Worm (Caenorhabditis elegans) whole organism, late embryonic: Measurements from ENCODE around the gene B0222.11.

ENCODE experiments used
- C08G9.2 ChIP-seq: sonication (generic microtip); optimal IDR thresholded peaks from 2 replicates; lab custom pipeline; 2016; ENCODE audit warnings: mild to moderate bottlenecking, missing genetic modification characterization, moderate library complexity, missing compliant biosample characterization
- F13H6.1 ChIP-seq: sonication (generic microtip); optimal IDR thresholded peaks from 2 replicates; lab custom pipeline; 2016; ENCODE audit warnings: missing genetic modification characterization, missing compliant biosample characterization
- K02D7.2 ChIP-seq: sonication (generic microtip); optimal IDR thresholded peaks from 2 replicates; lab custom pipeline; 2017; ENCODE audit warnings: mild to moderate bottlenecking, missing genetic modification characterization, missing compliant biosample characterization
- K09A11.1 ChIP-seq: sonication (generic microtip); optimal IDR thresholded peaks from 2 replicates; lab custom pipeline; 2017; ENCODE audit warnings: antibody characterized with exemption, mild to moderate bottlenecking, missing genetic modification characterization, missing compliant biosample characterization; ENCODE audit not compliant: insufficient read depth
- T23F11.4 ChIP-seq: fragments of 200-800 bp; sonication (Bioruptor generic); optimal IDR thresholded peaks from 2 replicates; lab custom pipeline; 2018; ENCODE audit warnings: mild to moderate bottlenecking, missing genetic modification characterization, missing compliant biosample characterization
- Y22D7AL.16 ChIP-seq: sonication (generic microtip); optimal IDR thresholded peaks from 2 replicates; lab custom pipeline; 2016; ENCODE audit warnings: missing genetic modification characterization, missing compliant biosample characterization
- ahr-1 ChIP-seq: sonication (generic microtip); optimal IDR thresholded peaks from 2 replicates; lab custom pipeline; 2016; ENCODE audit warnings: missing genetic modification characterization, missing compliant biosample characterization
- ceh-14 ChIP-seq: sonication (generic microtip); optimal IDR thresholded peaks from 2 replicates; lab custom pipeline; 2016; ENCODE audit warnings: missing genotype, missing genetic modification characterization, missing compliant biosample characterization
- ceh-18 ChIP-seq: sonication (generic microtip); optimal IDR thresholded peaks from 2 replicates; lab custom pipeline; 2016; ENCODE audit warnings: missing genetic modification characterization, missing compliant biosample characterization
- ceh-2 ChIP-seq: sonication (generic microtip); optimal IDR thresholded peaks from 2 replicates; lab custom pipeline; 2016; ENCODE audit warnings: missing genotype, missing genetic modification characterization, missing compliant biosample characterization
- ceh-22 ChIP-seq: sonication (generic microtip); optimal IDR thresholded peaks from 2 replicates; lab custom pipeline; 2017; ENCODE audit warnings: missing biosample characterization, missing genetic modification characterization
- ceh-34 ChIP-seq: sonication (generic microtip); optimal IDR thresholded peaks from 2 replicates; lab custom pipeline; 2016; ENCODE audit warnings: mild to moderate bottlenecking, missing genetic modification characterization, missing compliant biosample characterization
- ceh-45 ChIP-seq: fragments of 200-800 bp; sonication (Bioruptor generic); IDR thresholded peaks from 2 replicates; pipeline ENCODE4 v1.3.6; 2022; ENCODE audit warnings: missing genetic modification reagents, missing genetic modification characterization, missing compliant biosample characterization
- ceh-6 ChIP-seq: fragments of 200-800 bp; sonication (Bioruptor generic); optimal IDR thresholded peaks from 2 replicates; lab custom pipeline; 2018; ENCODE audit warnings: mild to moderate bottlenecking, missing genetic modification characterization, missing compliant biosample characterization
- ceh-9 ChIP-seq: sonication (generic microtip); optimal IDR thresholded peaks from 2 replicates; lab custom pipeline; 2016; ENCODE audit warnings: mild to moderate bottlenecking, missing genetic modification characterization, inconsistent platforms, missing compliant biosample characterization
- che-1 ChIP-seq: sonication (generic microtip); optimal IDR thresholded peaks from 2 replicates; lab custom pipeline; 2016; ENCODE audit warnings: mild to moderate bottlenecking, missing genetic modification characterization, missing compliant biosample characterization
- dmd-4 ChIP-seq: sonication (generic microtip); optimal IDR thresholded peaks from 2 replicates; lab custom pipeline; 2016; ENCODE audit warnings: borderline replicate concordance, missing genetic modification characterization, missing compliant biosample characterization
- dve-1 ChIP-seq: sonication (generic microtip); optimal IDR thresholded peaks from 2 replicates; lab custom pipeline; 2017; ENCODE audit warnings: antibody characterized with exemption, mild to moderate bottlenecking, missing genetic modification characterization, missing compliant biosample characterization
- elt-4 ChIP-seq: sonication (generic microtip); optimal IDR thresholded peaks from 2 replicates; lab custom pipeline; 2016; ENCODE audit warnings: missing genetic modification characterization, missing compliant biosample characterization
- eyg-1 ChIP-seq: sonication (generic microtip); optimal IDR thresholded peaks from 2 replicates; lab custom pipeline; 2016; ENCODE audit warnings: missing genotype, missing genetic modification characterization, missing compliant biosample characterization
- fax-1 ChIP-seq: sonication (generic microtip); optimal IDR thresholded peaks from 2 replicates; lab custom pipeline; 2016; ENCODE audit warnings: missing genotype, missing genetic modification characterization, missing compliant biosample characterization
- fkh-10 ChIP-seq: fragments of 150-350 bp; optimal IDR thresholded peaks from 2 replicates; lab custom pipeline; 2014; ENCODE audit warnings: missing biosample characterization, missing genetic modification reagents, missing genetic modification characterization
- hlh-13 ChIP-seq: fragments of 200-800 bp; sonication (Bioruptor generic); optimal IDR thresholded peaks from 2 replicates; lab custom pipeline; 2018; ENCODE audit warnings: mild to moderate bottlenecking, missing genetic modification characterization, missing compliant biosample characterization
- hlh-30 ChIP-seq: sonication (generic microtip); optimal IDR thresholded peaks from 2 replicates; lab custom pipeline; 2017; ENCODE audit warnings: antibody characterized with exemption, missing genetic modification characterization, missing compliant biosample characterization; ENCODE audit not compliant: insufficient read depth
- hlh-6 ChIP-seq: sonication (generic microtip); optimal IDR thresholded peaks from 2 replicates; lab custom pipeline; 2016; ENCODE audit warnings: missing genotype, missing genetic modification characterization, missing compliant biosample characterization
- hlh-8 ChIP-seq: sonication (generic microtip); optimal IDR thresholded peaks from 2 replicates; lab custom pipeline; 2016; ENCODE audit warnings: missing genotype, missing genetic modification characterization, missing compliant biosample characterization
- lin-11 ChIP-seq: fragments of 200-800 bp; sonication (Bioruptor generic); optimal IDR thresholded peaks from 2 replicates; lab custom pipeline; 2018; ENCODE audit warnings: mild to moderate bottlenecking, missing genetic modification characterization, missing compliant biosample characterization
- madf-2 ChIP-seq: sonication (generic microtip); optimal IDR thresholded peaks from 2 replicates; lab custom pipeline; 2017; ENCODE audit warnings: missing genetic modification characterization, missing compliant biosample characterization
- mec-3 ChIP-seq: sonication (generic microtip); optimal IDR thresholded peaks from 2 replicates; lab custom pipeline; 2016; ENCODE audit warnings: borderline replicate concordance, missing genetic modification characterization, missing compliant biosample characterization
- nfya-1 ChIP-seq: sonication (generic microtip); optimal IDR thresholded peaks from 2 replicates; lab custom pipeline; 2017; ENCODE audit warnings: missing genetic modification characterization, mild to moderate bottlenecking, missing compliant biosample characterization, antibody characterized with exemption, moderate library complexity
- nhr-232 ChIP-seq: sonication (generic microtip); optimal IDR thresholded peaks from 2 replicates; lab custom pipeline; 2016; ENCODE audit warnings: missing genetic modification characterization, missing compliant biosample characterization
- npax-4 ChIP-seq: sonication (generic microtip); optimal IDR thresholded peaks from 2 replicates; lab custom pipeline; 2016; ENCODE audit warnings: missing genetic modification characterization, missing compliant biosample characterization
- odd-2 ChIP-seq: sonication (generic microtip); optimal IDR thresholded peaks from 2 replicates; lab custom pipeline; 2017; ENCODE audit warnings: antibody characterized with exemption, mild to moderate bottlenecking, missing genetic modification characterization, missing compliant biosample characterization
- pat-9 ChIP-seq: fragments of 200-800 bp; sonication (Bioruptor generic); optimal IDR thresholded peaks from 2 replicates; lab custom pipeline; 2018; ENCODE audit warnings: mild to moderate bottlenecking, missing genetic modification characterization, moderate library complexity, missing compliant biosample characterization
- pqm-1 ChIP-seq: sonication (generic microtip); optimal IDR thresholded peaks from 2 replicates; lab custom pipeline; 2016; ENCODE audit warnings: missing genetic modification characterization, missing compliant biosample characterization
- ref-2 ChIP-seq: sonication (generic microtip); optimal IDR thresholded peaks from 2 replicates; lab custom pipeline; 2016; ENCODE audit warnings: missing genetic modification characterization, missing compliant biosample characterization
- rnt-1 ChIP-seq: sonication (generic microtip); optimal IDR thresholded peaks from 2 replicates; lab custom pipeline; 2016; ENCODE audit warnings: missing genetic modification characterization, missing compliant biosample characterization
- sox-2 ChIP-seq: fragments of 200-800 bp; sonication (Bioruptor generic); IDR thresholded peaks from 2 replicates; pipeline ENCODE4 v1.3.6; 2022; ENCODE audit warnings: missing genetic modification reagents, missing genetic modification characterization, missing compliant biosample characterization
- tbx-7 ChIP-seq: sonication (generic microtip); optimal IDR thresholded peaks from 2 replicates; lab custom pipeline; 2016; ENCODE audit warnings: missing genotype, missing genetic modification characterization, missing compliant biosample characterization
- ttx-3 ChIP-seq: sonication (generic microtip); optimal IDR thresholded peaks from 2 replicates; lab custom pipeline; 2016; ENCODE audit warnings: missing genetic modification reagents, missing genetic modification characterization, missing compliant biosample characterization
- unc-3 ChIP-seq, 2 experiments: fragments of 200-800 bp in 1 of 2; sonication (Bioruptor generic) in 1 of 2; sonication (generic microtip) in 1 of 2; conservative IDR thresholded peaks in 1 of 2; optimal IDR thresholded peaks in 1 of 2; 2 replicates each; pipeline versions ENCODE4 v1.3.6 to Lab custom; 2016 to 2022; ENCODE audit warnings: missing compliant biosample characterization in 2 of 2, missing genetic modification characterization in 2 of 2, missing genetic modification reagents in 1 of 2
- unc-42 ChIP-seq: sonication (generic microtip); optimal IDR thresholded peaks from 2 replicates; lab custom pipeline; 2016; ENCODE audit warnings: missing genotype, missing genetic modification characterization, missing compliant biosample characterization
- unc-55 ChIP-seq: sonication (generic microtip); optimal IDR thresholded peaks from 2 replicates; lab custom pipeline; 2017; ENCODE audit warnings: missing biosample characterization, missing genetic modification reagents, missing genetic modification characterization
- ztf-16 ChIP-seq: sonication (generic microtip); optimal IDR thresholded peaks from 2 replicates; lab custom pipeline; 2017; ENCODE audit warnings: missing genetic modification characterization, missing compliant biosample characterization

B0222.11 gene

DNA sequence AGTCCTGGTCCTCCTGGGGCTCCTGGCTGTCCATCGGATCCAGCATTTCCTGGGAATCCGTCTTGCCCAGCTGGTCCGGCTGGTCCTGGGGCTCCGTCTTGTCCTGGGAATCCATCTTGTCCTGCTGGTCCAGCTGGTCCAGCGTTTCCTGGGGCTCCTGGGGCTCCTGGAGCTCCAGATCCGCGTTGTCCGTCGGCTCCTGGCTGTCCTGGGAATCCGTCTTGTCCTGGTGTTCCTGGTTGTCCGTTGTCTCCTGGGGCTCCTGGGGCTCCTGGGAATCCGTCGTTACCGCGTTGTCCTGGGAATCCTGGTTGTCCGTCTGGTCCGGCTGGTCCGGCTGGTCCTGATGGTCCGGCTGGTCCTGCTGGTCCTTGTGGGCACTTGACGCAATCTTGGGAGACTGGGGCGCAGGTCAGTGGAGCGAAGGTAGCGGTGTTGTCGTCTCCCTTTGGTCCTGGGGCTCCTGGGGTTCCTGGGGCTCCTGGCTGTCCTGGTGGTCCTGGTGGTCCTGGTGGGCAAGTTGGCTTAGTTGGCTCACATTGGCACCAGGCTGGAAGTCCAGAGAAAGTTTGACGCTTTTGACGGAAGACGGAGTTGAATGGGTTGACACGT is 5.8 kb downstream of the B0222.11 start:
- TF ChIP-seq hlh-30 = no peak
- no peak for TF ChIP-seq ceh-22 (tag; lab: Kevin White, UChicago)
- TF ChIP-seq ceh-34 (tag; lab: Kevin White, UChicago) = no peak
- TF ChIP-seq hlh-6 = no peak
- TF ChIP-seq F13H6.1 (tag; lab: Kevin White, UChicago) = no peak
- TF ChIP-seq odd-2 = no peak
- TF ChIP-seq K09A11.1 (tag; lab: Kevin White, UChicago) = no peak
- TF ChIP-seq sox-2 (GFP tag; lab: Robert Waterston, UW) = no peak
- no peak for TF ChIP-seq hlh-13 (GFP tag; lab: Kevin White, UChicago)
- TF ChIP-seq C08G9.2 (tag; lab: Kevin White, UChicago) = no peak
- TF ChIP-seq fkh-10 (GFP tag; lab: Kevin White, UChicago) = no peak
- no peak for TF ChIP-seq madf-2
- TF ChIP-seq rnt-1 (tag; lab: Kevin White, UChicago) = no peak
- TF ChIP-seq elt-4 = no peak
- no peak for TF ChIP-seq dve-1 (tag; lab: Kevin White, UChicago)
- no peak for TF ChIP-seq ceh-9
- TF ChIP-seq ceh-14 (tag; lab: Kevin White, UChicago) = no peak
- no peak for TF ChIP-seq ztf-16 (tag; lab: Kevin White, UChicago)
- TF ChIP-seq fax-1 (tag; lab: Kevin White, UChicago) = no peak
- TF ChIP-seq dmd-4 (tag; lab: Kevin White, UChicago) = no peak

ce11 chrV:9160224-9160886 is 7.6 kb downstream of the B0222.11 start, which contains the start of gene col-144:
TSS of gene col-144 (minus strand) at chrV:9160642.
- TF ChIP-seq ceh-45 (GFP tag; lab: Robert Waterston, UW) (no peak), unc-55 (GFP tag; lab: Kevin White, UChicago) (no peak), ceh-18 (tag; lab: Kevin White, UChicago) (no peak), T23F11.4 (GFP tag; lab: Kevin White, UChicago) (no peak), K02D7.2 (tag; lab: Kevin White, UChicago) (no peak), npax-4 (no peak), Y22D7AL.16 (tag; lab: Kevin White, UChicago) (no peak), ceh-14 (tag; lab: Kevin White, UChicago) (no peak), hlh-6 (no peak), mec-3 (tag; lab: Kevin White, UChicago) (no peak), lin-11 (tag; lab: Kevin White, UChicago) (no peak), pat-9 (no peak), ttx-3 (no peak), hlh-13 (GFP tag; lab: Kevin White, UChicago) (no peak), ref-2 (no peak)

DNA sequence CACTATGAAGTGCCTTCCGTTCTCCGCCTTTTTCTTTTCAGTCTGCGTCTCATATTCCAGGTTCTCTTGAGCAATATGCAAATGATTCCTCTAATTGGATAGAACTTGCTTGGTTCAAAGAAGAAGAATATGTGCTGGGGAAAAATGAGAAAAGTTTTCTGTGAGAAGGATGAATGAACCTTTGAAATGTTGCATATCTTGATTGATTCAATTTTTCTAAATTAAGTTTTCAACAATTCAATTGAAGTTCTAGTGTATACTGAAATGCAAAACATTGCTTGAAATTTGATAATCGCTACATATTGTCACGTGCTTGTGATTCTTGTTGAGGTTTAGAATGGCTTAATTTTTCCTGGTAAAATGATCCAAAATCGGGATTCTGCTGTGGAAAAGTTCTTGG is 10.4 kb downstream of the B0222.11 start:
- TF ChIP-seq F13H6.1 (tag; lab: Kevin White, UChicago) (no peak), unc-42 (peak; percentile 93), unc-55 (GFP tag; lab: Kevin White, UChicago) (no peak)

ce11 chrV:9156679-9157078 is 11.3 kb downstream of the B0222.11 start, which contains the start of gene B0222.15:
TSS of gene B0222.15 (minus strand) at chrV:9156779.
- no peak for TF ChIP-seq eyg-1 (tag; lab: Kevin White, UChicago)
- no peak for TF ChIP-seq unc-3 (GFP tag; conservative IDR thresholded peaks at IDR 0.05; lab: Robert Waterston, UW)
- no peak for TF ChIP-seq unc-3 (tag; optimal IDR thresholded peaks at IDR 0.05; lab: Kevin White, UChicago)
- TF ChIP-seq nfya-1 (tag; lab: Kevin White, UChicago) = no peak
- no peak for TF ChIP-seq hlh-8 (tag; lab: Kevin White, UChicago)
- no peak for TF ChIP-seq madf-2
- TF ChIP-seq ceh-6 = no peak
- TF ChIP-seq pqm-1 = no peak
- TF ChIP-seq pat-9 = no peak
- TF ChIP-seq che-1 = no peak
- no peak for TF ChIP-seq ahr-1
- TF ChIP-seq tbx-7 (tag; lab: Kevin White, UChicago) = no peak
- no peak for TF ChIP-seq unc-55 (GFP tag; lab: Kevin White, UChicago)
- no peak for TF ChIP-seq ceh-2 (tag; lab: Kevin White, UChicago)
- TF ChIP-seq ref-2 = no peak
- TF ChIP-seq nhr-232 (tag; lab: Kevin White, UChicago) = no peak
- no peak for TF ChIP-seq ceh-9
- TF ChIP-seq odd-2 = no peak
